Worm (Caenorhabditis elegans): ENCODE measurements around the gene F42A9.9.

DNA sequence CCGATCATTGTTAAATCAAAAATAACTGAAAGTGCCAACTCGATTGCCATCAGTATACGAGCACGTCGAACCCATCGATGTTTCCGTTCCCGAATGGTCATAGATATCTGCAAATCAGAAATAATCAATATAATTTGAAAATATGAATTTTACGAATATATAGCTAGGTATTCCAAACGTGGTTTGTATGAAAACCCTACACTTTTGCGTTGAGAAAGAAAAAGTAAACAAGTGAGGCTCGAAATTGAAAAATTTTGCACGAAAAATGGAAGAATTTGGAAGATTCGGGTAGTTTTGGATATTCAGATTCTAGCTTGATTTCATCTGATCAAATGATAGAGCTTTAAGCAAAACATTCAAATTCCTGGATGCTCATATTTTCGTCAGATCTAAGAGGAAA is at the start of gene F42A9.9:
- TF ChIP-seq W03F9.2 (tag; optimal IDR thresholded peaks at IDR 0.05) (no peak), dao-5 (tag; optimal IDR thresholded peaks at IDR 0.05) (no peak), him-1 (tag; optimal IDR thresholded peaks at IDR 0.05) (no peak)

All from whole organism, L4/young adult.